Worm (Caenorhabditis elegans) whole organism, L2 larva: Measurements from ENCODE around the gene F42A10.5.

Source experiments
- egl-27 ChIP-seq: sonication (generic microtip); optimal IDR thresholded peaks from 3 replicates; lab custom pipeline; 2017; ENCODE audit warnings: missing biosample characterization, missing genetic modification reagents, missing genetic modification characterization
- fos-1 ChIP-seq: fragments of 150-350 bp; optimal IDR thresholded peaks from 2 replicates; lab custom pipeline; 2014; ENCODE audit warnings: missing biosample characterization, missing genetic modification characterization
- nhr-129 ChIP-seq: fragments of 150-350 bp; optimal IDR thresholded peaks from 2 replicates; lab custom pipeline; 2014; ENCODE audit warnings: missing biosample characterization, missing genetic modification characterization
- nhr-25 ChIP-seq: fragments of 150-350 bp; sonication (generic microtip); optimal IDR thresholded peaks from 3 replicates; lab custom pipeline; 2014; ENCODE audit warnings: missing biosample characterization, missing genetic modification characterization
- sem-4 ChIP-seq: fragments of 150-350 bp; optimal IDR thresholded peaks from 2 replicates; lab custom pipeline; 2014; ENCODE audit warnings: missing biosample characterization, missing genetic modification reagents, missing genetic modification characterization

DNA sequence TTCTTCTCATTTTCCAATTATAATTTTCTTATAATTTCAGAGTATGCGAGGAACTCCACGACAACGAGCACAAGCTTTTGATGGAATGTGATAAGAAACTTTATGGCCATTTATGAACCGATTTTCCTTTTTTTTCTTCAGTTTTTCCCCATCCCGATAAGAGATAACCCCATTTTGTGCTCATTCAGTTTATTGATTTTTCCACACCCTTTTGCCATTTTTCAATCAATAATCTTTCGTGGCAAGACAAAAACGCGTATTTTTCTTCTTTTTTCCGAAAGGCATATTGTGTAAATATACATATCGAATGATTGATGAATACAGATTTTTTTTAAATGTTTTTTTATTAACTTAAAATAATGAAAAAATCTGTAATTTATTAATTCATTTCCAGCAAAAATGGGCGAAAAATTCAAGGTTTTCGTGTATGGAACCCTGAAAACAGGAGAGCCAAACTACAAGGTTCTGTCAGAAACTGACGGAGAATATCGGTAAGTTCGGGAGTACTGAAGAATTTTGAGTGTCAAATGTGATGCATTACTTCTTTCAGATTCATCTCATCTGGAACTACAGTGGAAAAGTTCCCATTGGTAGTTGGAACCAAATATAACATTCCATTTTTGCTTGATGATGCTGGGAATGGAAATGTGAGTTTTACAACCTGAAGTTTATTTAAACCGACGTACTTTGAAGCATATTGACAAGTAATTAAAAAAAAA, 8.9 kb downstream of the F42A10.5 start, which contains the start of gene F42A10.9:
- TF ChIP-seq egl-27 (no peak), sem-4 (tag; lab: Kevin White, UChicago) (no peak), nhr-25 (tag; lab: Kevin White, UChicago) (peak; percentile 5), fos-1 (tag; lab: Kevin White, UChicago) (peak; percentile 34), nhr-129 (tag; lab: Kevin White, UChicago) (peak; percentile 34)
